Fruit fly (Drosophila melanogaster) whole organism, embryonic: ENCODE measurements around the gene hd.
A peak's percentile ranks its signal among the peaks of the same experiment; 100 is the strongest.

Experiments used
- Atf-2 ChIP-seq: fragments of 200-800 bp; sonication (Bioruptor generic); optimal IDR thresholded peaks from 2 replicates; lab custom pipeline; 2016; ENCODE audit warnings: missing biosample characterization, missing genetic modification characterization
- BEAF-32 ChIP-seq: fragments of 200-800 bp; sonication (Bioruptor generic); optimal IDR thresholded peaks from 3 replicates; lab custom pipeline; 2017; ENCODE audit warnings: missing biosample characterization, missing genetic modification characterization, mild to moderate bottlenecking, moderate library complexity, missing genetic modification reagents
- CG1024 ChIP-seq: fragments of 200-800 bp; sonication (Bioruptor generic); IDR thresholded peaks from 2 replicates; pipeline ENCODE4 v1.3.6; 2022; ENCODE audit warnings: missing biosample characterization, missing genetic modification characterization
- CG10267 ChIP-seq: fragments of 200-800 bp; sonication (Bioruptor generic); optimal IDR thresholded peaks from 2 replicates; lab custom pipeline; 2018; ENCODE audit warnings: missing biosample characterization, mild to moderate bottlenecking, missing genetic modification characterization, moderate library complexity
- CG12659 ChIP-seq: fragments of 200-800 bp; sonication (Bioruptor generic); optimal IDR thresholded peaks from 3 replicates; lab custom pipeline; 2017; ENCODE audit warnings: mild to moderate bottlenecking, missing biosample characterization, missing genetic modification reagents, missing genetic modification characterization
- CG14710 ChIP-seq: fragments of 200-800 bp; sonication (Bioruptor generic); optimal IDR thresholded peaks from 3 replicates; lab custom pipeline; 2019; ENCODE audit warnings: missing biosample characterization, mild to moderate bottlenecking, missing genetic modification characterization, moderate library complexity
- CG14860 ChIP-seq: fragments of 200-800 bp; sonication (Bioruptor generic); IDR thresholded peaks from 3 replicates; pipeline ENCODE4 v1.3.6; 2022; ENCODE audit warnings: missing biosample characterization, missing genetic modification characterization; ENCODE audit not compliant: partially characterized antibody
- CG1602 ChIP-seq: fragments of 200-800 bp; sonication (Bioruptor generic); optimal IDR thresholded peaks from 3 replicates; lab custom pipeline; 2016; ENCODE audit warnings: missing biosample characterization, missing genetic modification characterization
- CG1603 ChIP-seq: fragments of 200-800 bp; sonication (Bioruptor generic); optimal IDR thresholded peaks from 2 replicates; lab custom pipeline; 2019; ENCODE audit warnings: missing biosample characterization, mild to moderate bottlenecking, missing genetic modification characterization, moderate library complexity
- CG17568 ChIP-seq: fragments of 200-800 bp; sonication (Bioruptor generic); optimal IDR thresholded peaks from 2 replicates; lab custom pipeline; 2018; ENCODE audit warnings: missing biosample characterization, mild to moderate bottlenecking, missing genetic modification characterization, moderate library complexity
- CG17829 ChIP-seq: fragments of 200-800 bp; optimal IDR thresholded peaks from 2 replicates; lab custom pipeline; 2019; ENCODE audit warnings: missing biosample characterization, mild to moderate bottlenecking, missing genetic modification characterization, moderate library complexity
- CG3281 ChIP-seq: fragments of 200-800 bp; sonication (Bioruptor generic); optimal IDR thresholded peaks from 3 replicates; lab custom pipeline; 2017; ENCODE audit warnings: missing biosample characterization, mild to moderate bottlenecking, missing genetic modification characterization
- CG34224 ChIP-seq: fragments of 200-800 bp; sonication (Bioruptor generic); IDR thresholded peaks from 3 replicates; pipeline ENCODE4 v1.3.6; 2022; ENCODE audit warnings: missing biosample characterization, missing genetic modification characterization; ENCODE audit not compliant: partially characterized antibody
- CG6791 ChIP-seq: fragments of 200-800 bp; sonication (Bioruptor generic); IDR thresholded peaks from 3 replicates; pipeline ENCODE4 v1.3.6; 2022; ENCODE audit warnings: missing biosample characterization, missing genetic modification characterization; ENCODE audit not compliant: partially characterized antibody
- CG7556 ChIP-seq: fragments of 200-800 bp; sonication (Bioruptor generic); optimal IDR thresholded peaks from 2 replicates; lab custom pipeline; 2017; ENCODE audit warnings: missing biosample characterization, mild to moderate bottlenecking, missing genetic modification characterization
- CG7745 ChIP-seq: fragments of 200-800 bp; sonication (Bioruptor generic); optimal IDR thresholded peaks from 2 replicates; lab custom pipeline; 2018; ENCODE audit warnings: missing biosample characterization, mild to moderate bottlenecking, missing genetic modification characterization, moderate library complexity
- CG7963 ChIP-seq: fragments of 200-800 bp; sonication (Bioruptor generic); IDR thresholded peaks from 3 replicates; pipeline ENCODE4 v1.3.6; 2022; ENCODE audit warnings: missing biosample characterization, missing genetic modification characterization; ENCODE audit not compliant: partially characterized antibody
- CG9797 ChIP-seq: fragments of 200-800 bp; sonication (Bioruptor generic); optimal IDR thresholded peaks from 3 replicates; lab custom pipeline; 2018; ENCODE audit warnings: missing biosample characterization, mild to moderate bottlenecking, missing genetic modification characterization
- Dp ChIP-seq: fragments of 200-800 bp; sonication (Bioruptor generic); optimal IDR thresholded peaks from 2 replicates; lab custom pipeline; 2018; ENCODE audit warnings: missing biosample characterization, mild to moderate bottlenecking, missing genetic modification characterization, moderate library complexity
- E2f2 ChIP-seq: fragments of 200-800 bp; sonication (Bioruptor generic); IDR thresholded peaks from 2 replicates; pipeline ENCODE4 v1.3.6; 2022; ENCODE audit warnings: missing biosample characterization, missing genetic modification characterization
- Elba2 ChIP-seq: fragments of 200-800 bp; sonication (Bioruptor generic); optimal IDR thresholded peaks from 3 replicates; lab custom pipeline; 2016; ENCODE audit warnings: missing biosample characterization, missing genetic modification characterization
- Fer2 ChIP-seq: fragments of 200-800 bp; sonication (Bioruptor generic); optimal IDR thresholded peaks from 2 replicates; lab custom pipeline; 2018; ENCODE audit warnings: missing biosample characterization, mild to moderate bottlenecking, missing genetic modification characterization, moderate library complexity
- HLH4C ChIP-seq: fragments of 200-800 bp; sonication (Bioruptor generic); IDR thresholded peaks from 3 replicates; pipeline ENCODE4 v1.3.6; 2022; ENCODE audit warnings: missing biosample characterization, missing genetic modification characterization; ENCODE audit not compliant: partially characterized antibody
- HmgZ ChIP-seq: fragments of 200-800 bp; sonication (Bioruptor generic); optimal IDR thresholded peaks from 2 replicates; lab custom pipeline; 2018; ENCODE audit warnings: missing biosample characterization, mild to moderate bottlenecking, missing genetic modification characterization
- Hmr ChIP-seq: fragments of 200-800 bp; sonication (Bioruptor generic); optimal IDR thresholded peaks from 3 replicates; lab custom pipeline; 2017; ENCODE audit warnings: mild to moderate bottlenecking, missing biosample characterization, missing genetic modification reagents, missing genetic modification characterization
- Hr51 ChIP-seq, 2 experiments: fragments of 200-800 bp; sonication (Bioruptor generic); optimal IDR thresholded peaks; 2 replicates in 1 of 2; 3 replicates in 1 of 2; lab custom pipeline; 2016 to 2018; ENCODE audit warnings: missing biosample characterization in 2 of 2, missing genetic modification characterization in 2 of 2, mild to moderate bottlenecking in 1 of 2, moderate library complexity in 1 of 2
- Jarid2 ChIP-seq: fragments of 200-800 bp; sonication (Bioruptor generic); optimal IDR thresholded peaks from 3 replicates; lab custom pipeline; 2017; ENCODE audit warnings: mild to moderate bottlenecking, missing biosample characterization, missing genetic modification reagents, missing genetic modification characterization
- Lhr ChIP-seq: fragments of 200-800 bp; sonication (Bioruptor generic); optimal IDR thresholded peaks from 3 replicates; lab custom pipeline; 2017; ENCODE audit warnings: mild to moderate bottlenecking, missing biosample characterization, missing genetic modification reagents, missing genetic modification characterization
- Myb ChIP-seq: fragments of 200-800 bp; sonication (Bioruptor generic); optimal IDR thresholded peaks from 2 replicates; lab custom pipeline; 2016; ENCODE audit warnings: missing biosample characterization, missing genetic modification characterization
- Scr ChIP-seq: fragments of 200-800 bp; sonication (Bioruptor generic); IDR thresholded peaks from 2 replicates; pipeline ENCODE4 v1.3.6; 2022; ENCODE audit warnings: missing biosample characterization, missing genetic modification characterization; ENCODE audit not compliant: partially characterized antibody
- Sry-β ChIP-seq: fragments of 200-800 bp; sonication (Bioruptor generic); optimal IDR thresholded peaks from 2 replicates; lab custom pipeline; 2018; ENCODE audit warnings: missing biosample characterization, mild to moderate bottlenecking, missing genetic modification characterization, moderate library complexity
- Sry-δ ChIP-seq: fragments of 200-800 bp; sonication (Bioruptor generic); optimal IDR thresholded peaks from 2 replicates; lab custom pipeline; 2016; ENCODE audit warnings: missing biosample characterization, missing genetic modification characterization
- ato ChIP-seq: fragments of 200-800 bp; sonication (Bioruptor generic); IDR thresholded peaks from 2 replicates; pipeline ENCODE4 v1.3.6; 2022; ENCODE audit warnings: missing biosample characterization, missing genetic modification characterization; ENCODE audit not compliant: partially characterized antibody
- eve ChIP-seq, 2 experiments: fragments of >200 bp; optimal IDR thresholded peaks; 2 replicates each; lab custom pipeline; 2017; ENCODE audit warnings: missing biosample characterization in 2 of 2, missing genetic modification characterization in 2 of 2
- ftz-f1 ChIP-seq: fragments of 200-800 bp; sonication (Bioruptor generic); optimal IDR thresholded peaks from 2 replicates; lab custom pipeline; 2016; ENCODE audit warnings: missing biosample characterization, missing genetic modification characterization
- grau ChIP-seq: fragments of 200-800 bp; optimal IDR thresholded peaks from 3 replicates; lab custom pipeline; 2019; ENCODE audit warnings: missing biosample characterization, mild to moderate bottlenecking, missing genetic modification characterization, moderate library complexity
- gro ChIP-seq: fragments of 200-800 bp; sonication (Bioruptor generic); optimal IDR thresholded peaks from 2 replicates; lab custom pipeline; 2016; ENCODE audit warnings: missing biosample characterization, missing genetic modification characterization
- inv ChIP-seq: fragments of 200-800 bp; sonication (Bioruptor generic); IDR thresholded peaks from 2 replicates; pipeline ENCODE4 v1.3.6; 2022; ENCODE audit warnings: missing biosample characterization, missing genetic modification characterization; ENCODE audit not compliant: partially characterized antibody
- knrl ChIP-seq: fragments of 200-800 bp; sonication (Bioruptor generic); IDR thresholded peaks from 3 replicates; pipeline ENCODE4 v1.3.6; 2022; ENCODE audit warnings: missing biosample characterization, missing genetic modification characterization; ENCODE audit not compliant: partially characterized antibody
- nerfin-1 ChIP-seq: fragments of 200-800 bp; sonication (Bioruptor generic); optimal IDR thresholded peaks from 3 replicates; lab custom pipeline; 2019; ENCODE audit warnings: missing biosample characterization, mild to moderate bottlenecking, missing genetic modification characterization, moderate library complexity
- nerfin-2 ChIP-seq: fragments of 200-800 bp; sonication (Bioruptor generic); IDR thresholded peaks from 2 replicates; pipeline ENCODE4 v1.3.6; 2022; ENCODE audit warnings: missing biosample characterization, missing genetic modification characterization; ENCODE audit not compliant: partially characterized antibody
- phol ChIP-seq: fragments of 200-800 bp; sonication (Bioruptor generic); optimal IDR thresholded peaks from 3 replicates; lab custom pipeline; 2018; ENCODE audit warnings: missing biosample characterization, mild to moderate bottlenecking, missing genetic modification characterization, moderate library complexity
- ro ChIP-seq: fragments of 200-800 bp; sonication (Bioruptor generic); IDR thresholded peaks from 2 replicates; pipeline ENCODE4 v1.3.6; 2022; ENCODE audit warnings: missing biosample characterization, missing genetic modification characterization
- sna ChIP-seq: fragments of 200-800 bp; sonication (Bioruptor generic); IDR thresholded peaks from 2 replicates; pipeline ENCODE4 v1.3.6; 2022; ENCODE audit warnings: missing biosample characterization, missing genetic modification characterization; ENCODE audit not compliant: partially characterized antibody
- tll ChIP-seq, 2 experiments: fragments of 200-800 bp in 1 of 2; fragments of >200 bp in 1 of 2; sonication (Bioruptor generic) in 1 of 2; optimal IDR thresholded peaks; 2 replicates each; lab custom pipeline; 2017 to 2019; ENCODE audit warnings: missing biosample characterization in 2 of 2, missing genetic modification characterization in 2 of 2, mild to moderate bottlenecking in 1 of 2, moderate library complexity in 1 of 2
- twi ChIP-seq: fragments of 200-800 bp; optimal IDR thresholded peaks from 2 replicates; lab custom pipeline; 2019; ENCODE audit warnings: missing biosample characterization, mild to moderate bottlenecking, missing genetic modification characterization, moderate library complexity
- zen2 ChIP-seq: fragments of 200-800 bp; sonication (Bioruptor generic); IDR thresholded peaks from 3 replicates; pipeline ENCODE4 v1.3.6; 2022; ENCODE audit warnings: missing biosample characterization, missing genetic modification characterization; ENCODE audit not compliant: partially characterized antibody

The hd gene

DNA sequence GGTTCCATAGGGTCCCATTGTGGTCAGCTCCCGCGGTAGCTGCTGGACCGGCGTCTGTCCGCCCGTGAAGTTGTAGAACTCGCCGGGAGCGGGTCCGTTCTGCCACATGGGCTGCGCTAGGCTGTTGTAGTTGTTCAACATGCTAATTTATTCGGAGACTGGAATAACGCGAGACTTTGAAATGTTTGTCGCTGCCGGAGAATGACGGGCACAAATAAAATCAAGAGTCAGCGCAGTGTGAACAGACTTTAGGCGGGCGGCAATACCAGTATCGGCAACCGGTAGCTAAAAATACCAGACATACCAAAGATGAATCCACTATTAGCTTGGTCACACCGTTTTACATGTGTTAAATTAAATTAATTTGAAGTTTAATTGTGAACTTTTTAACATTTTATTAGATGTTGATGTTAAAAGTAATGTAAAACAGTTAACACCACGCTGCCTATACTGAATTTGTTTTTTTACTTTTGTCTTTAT lies 16.8 kb downstream of the hd start, which contains the start of gene Prosbeta7 (continued):
- TF ChIP-seq CG3281 (GFP tag; lab: Kevin White, UChicago) (no peak), CG10267 (peak; percentile 26), knrl (GFP tag; lab: Robert Waterston, UW) (peak; percentile 47; the same call in 1 of the 3 replicates), Myb (peak; percentile 34), Dp (GFP tag; lab: Kevin White, UChicago) (peak; percentile 52), phol (tag; lab: Kevin White, UChicago) (peak; percentile 10), Hr51 (GFP tag; optimal IDR thresholded peaks at IDR 0.05; lab: Kevin White, UChicago) (peak; percentile 1 to 86), twi (tag; lab: Kevin White, UChicago) (peak; percentile 45), CG17568 (GFP tag; lab: Kevin White, UChicago) (no peak), gro (GFP tag; lab: Kevin White, UChicago) (peak; percentile 6), Lhr (GFP tag; lab: Kevin White, UChicago) (peak; percentile 77), tll (GFP tag; optimal IDR thresholded peaks at IDR 0.05; lab: Kevin White, UChicago) (peak in 1 of 2 experiments; percentile 72), Elba2 (peak; percentile 57), CG1024 (GFP tag; lab: Robert Waterston, UW) (no peak), inv (peak; percentile 29; the same call in 1 of the 2 replicates), zen2 (GFP tag; lab: Robert Waterston, UW) (peak; percentile 86), Sry-δ (GFP tag; lab: Kevin White, UChicago) (peak; percentile 5), ftz-f1 (GFP tag; lab: Kevin White, UChicago) (peak; percentile 10), CG14860 (GFP tag; lab: Robert Waterston, UW) (peak; percentile 56), CG1602 (GFP tag; lab: Kevin White, UChicago) (no peak), Sry-β (GFP tag; lab: Kevin White, UChicago) (no peak), HmgZ (tag; lab: Kevin White, UChicago) (peak; percentile 65), CG6791 (peak; percentile 86), CG7556 (GFP tag; lab: Kevin White, UChicago) (no peak), CG1603 (tag; lab: Kevin White, UChicago) (peak; percentile 68), CG9797 (GFP tag; lab: Kevin White, UChicago) (peak; percentile 90), HLH4C (GFP tag; lab: Robert Waterston, UW) (peak; percentile 50), E2f2 (peak; percentile 56), BEAF-32 (GFP tag; lab: Kevin White, UChicago) (peak; percentile 52), Fer2 (tag; lab: Kevin White, UChicago) (no peak), CG7963 (GFP tag; lab: Robert Waterston, UW) (peak; percentile 74), Scr (peak; percentile 69), nerfin-1 (tag; lab: Kevin White, UChicago) (peak; percentile 14), grau (tag; lab: Kevin White, UChicago) (peak; percentile 4), CG34224 (GFP tag; lab: Robert Waterston, UW) (peak; percentile 83), CG14710 (tag; lab: Kevin White, UChicago) (peak; percentile 37), Atf-2 (GFP tag; lab: Kevin White, UChicago) (no peak), ato (GFP tag; lab: Robert Waterston, UW) (peak; percentile 81), nerfin-2 (0 out of 2 replicates have a peak, but pooled peaks have one; percentile 30), CG12659 (peak; percentile 59), sna (GFP tag; lab: Robert Waterston, UW) (peak; percentile 84), eve (GFP tag; optimal IDR thresholded peaks at IDR 0.05; lab: Kevin White, UChicago) (no peak), CG17829 (tag; lab: Kevin White, UChicago) (peak; percentile 15), ro (GFP tag; lab: Robert Waterston, UW) (no peak), Jarid2 (GFP tag; lab: Kevin White, UChicago) (peak; percentile 41), CG7745 (peak; percentile 12), Hmr (GFP tag; lab: Kevin White, UChicago) (no peak)
